Worm (Caenorhabditis elegans): ENCODE measurements around the gene B0252.5.

Gene B0252.5

DNA sequence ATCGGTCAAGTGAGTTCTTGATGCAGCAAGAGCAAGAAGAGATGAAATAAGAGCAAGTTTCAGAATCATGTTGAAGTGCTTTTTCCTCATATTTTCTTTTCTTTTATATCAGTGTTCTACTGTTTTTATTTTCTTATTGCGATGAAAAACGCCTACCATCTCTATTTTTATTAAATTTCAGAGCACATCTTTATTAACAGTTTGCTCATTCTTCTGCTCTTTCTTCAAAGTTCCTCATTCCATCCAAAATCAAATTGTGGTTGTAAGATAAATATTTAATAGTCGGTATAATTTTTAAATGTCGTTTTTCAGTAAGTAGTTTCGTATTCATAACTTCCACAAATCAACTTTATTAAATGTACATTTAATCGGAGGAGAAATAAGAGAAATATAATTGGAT lies 46.2 kb downstream of the B0252.5 start, which contains the start of gene C44B7.5:
Gene C44B7.5 (minus strand): TSS at position 101 of the 400 bp plus-strand sequence.
- TF ChIP-seq ets-5 (GFP tag; IDR thresholded peaks at IDR 0.05) (no peak), nhr-71 (tag; optimal IDR thresholded peaks at IDR 0.05) (no peak), sptf-1 (tag; optimal IDR thresholded peaks at IDR 0.05) (no peak), mef-2 (tag; optimal IDR thresholded peaks at IDR 0.05) (no peak), unc-62 (GFP tag; optimal IDR thresholded peaks at IDR 0.05) (no peak), ceh-8 (GFP tag; optimal IDR thresholded peaks at IDR 0.05) (no peak), efl-3 (GFP tag; optimal IDR thresholded peaks at IDR 0.05) (no peak), lsy-2 (tag; optimal IDR thresholded peaks at IDR 0.05) (no peak), nhr-90 (tag; optimal IDR thresholded peaks at IDR 0.05; ENCODE audit: poor library complexity) (no peak), nhr-47 (tag; optimal IDR thresholded peaks at IDR 0.05) (no peak)

DNA sequence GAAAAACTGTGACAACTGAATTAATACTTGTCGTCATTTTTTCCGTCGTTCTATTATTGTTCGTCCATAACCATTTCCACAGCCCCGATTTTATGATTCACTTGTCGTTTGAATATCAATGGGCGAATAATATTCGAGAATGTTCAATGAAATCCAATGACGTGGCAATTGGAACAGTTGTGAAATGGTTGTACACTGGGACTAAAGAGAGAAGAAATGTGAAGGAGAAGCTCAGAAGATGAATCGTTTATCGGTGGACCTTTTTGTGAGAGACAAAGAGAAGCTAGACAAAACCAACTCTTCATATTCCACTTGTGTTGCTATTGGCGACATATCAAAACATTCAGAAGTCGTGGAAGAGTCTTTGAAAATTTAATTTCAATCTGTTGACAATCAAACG lies 47.9 kb downstream of the B0252.5 start, which contains the start of gene clhm-1:
Gene clhm-1 (minus strand): TSS at position 207 of the 400 bp plus-strand sequence.
- TF ChIP-seq sox-4 (tag; optimal IDR thresholded peaks at IDR 0.05) (no peak), rnt-1 (tag; optimal IDR thresholded peaks at IDR 0.05) (peak; percentile 24), dpl-1 (GFP tag; optimal IDR thresholded peaks at IDR 0.05) (no peak), C04F5.9 (tag; optimal IDR thresholded peaks at IDR 0.05) (no peak), F16B12.6 (tag; optimal IDR thresholded peaks at IDR 0.05) (no peak)

All from whole organism, L1 larva.